Worm (Caenorhabditis elegans) whole organism, midembryonic: ENCODE results near the gene odr-10.
"Not testable (repeated sequence)": the region's sequence is repeated elsewhere in the genome, so short reads cannot be mapped to it uniquely, and the experiment has no call there.

Experiments
- T22C8.4 ChIP-seq: fragments of 200-800 bp; sonication (Bioruptor generic); IDR thresholded peaks from 2 replicates; pipeline ENCODE4 v1.3.6; 2022; ENCODE audit warnings: missing genetic modification characterization, missing compliant biosample characterization
- cog-1 ChIP-seq: sonication (generic microtip); optimal IDR thresholded peaks from 2 replicates; lab custom pipeline; 2016; ENCODE audit warnings: missing genetic modification characterization, missing compliant biosample characterization
- flt-1 ChIP-seq: fragments of 200-800 bp; sonication (Bioruptor generic); IDR thresholded peaks from 2 replicates; pipeline ENCODE4 v1.3.6; 2022; ENCODE audit warnings: missing genetic modification characterization, missing compliant biosample characterization
- klf-2 ChIP-seq: fragments of 200-800 bp; sonication (Bioruptor generic); conservative IDR thresholded peaks from 2 replicates; pipeline ENCODE4 v1.3.6; 2022; ENCODE audit warnings: missing genetic modification reagents, missing genetic modification characterization, missing compliant biosample characterization
- med-1 ChIP-seq: sonication (generic microtip); optimal IDR thresholded peaks from 2 replicates; lab custom pipeline; 2017; ENCODE audit warnings: missing genetic modification characterization, mild to moderate bottlenecking, missing compliant biosample characterization, antibody characterized with exemption, missing genetic modification reagents; ENCODE audit not compliant: insufficient read depth
- ref-1 ChIP-seq: fragments of 200-800 bp; sonication (Bioruptor generic); conservative IDR thresholded peaks from 2 replicates; pipeline ENCODE4 v1.3.6; 2022; ENCODE audit warnings: missing genetic modification reagents, missing genetic modification characterization, missing compliant biosample characterization
- tab-1 ChIP-seq: fragments of 200-800 bp; sonication (Bioruptor generic); IDR thresholded peaks from 2 replicates; pipeline ENCODE4 v1.3.6; 2022; ENCODE audit warnings: missing genetic modification characterization, missing compliant biosample characterization
- ztf-23 ChIP-seq: fragments of 200-800 bp; sonication (Bioruptor generic); IDR thresholded peaks from 2 replicates; pipeline ENCODE4 v1.3.6; 2022; ENCODE audit warnings: missing genetic modification reagents, missing genetic modification characterization, missing compliant biosample characterization
- ztf-29 ChIP-seq: fragments of 200-800 bp; sonication (Bioruptor generic); IDR thresholded peaks from 2 replicates; pipeline ENCODE4 v1.3.6; 2022; ENCODE audit warnings: missing genetic modification reagents, missing genetic modification characterization, missing compliant biosample characterization

Gene odr-10

DNA sequence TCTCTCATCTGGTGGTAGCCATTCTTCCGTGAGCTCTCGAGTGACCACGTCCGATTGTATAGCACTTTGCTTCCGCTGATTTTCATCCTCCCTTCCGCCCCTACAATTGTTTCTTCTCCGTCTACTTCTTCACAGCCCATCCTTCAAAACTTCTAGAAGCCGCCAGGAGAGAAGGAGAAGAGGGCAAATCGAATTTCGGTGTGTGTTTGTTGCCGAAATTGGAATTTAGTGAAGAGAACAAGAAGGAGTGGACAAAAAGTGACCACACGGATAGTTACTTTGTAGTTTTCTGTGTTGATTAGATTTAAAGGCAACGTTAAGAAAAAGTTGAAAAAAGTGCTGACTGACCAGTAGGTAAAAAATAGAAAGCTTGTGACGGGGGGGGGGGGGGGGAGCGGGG, 27.3 kb upstream of the odr-10 start:
- no peak for TF ChIP-seq ztf-29 (GFP tag; lab: Robert Waterston, UW)
- no peak for TF ChIP-seq tab-1 (GFP tag; lab: Robert Waterston, UW)
- TF ChIP-seq med-1 = no peak

DNA sequence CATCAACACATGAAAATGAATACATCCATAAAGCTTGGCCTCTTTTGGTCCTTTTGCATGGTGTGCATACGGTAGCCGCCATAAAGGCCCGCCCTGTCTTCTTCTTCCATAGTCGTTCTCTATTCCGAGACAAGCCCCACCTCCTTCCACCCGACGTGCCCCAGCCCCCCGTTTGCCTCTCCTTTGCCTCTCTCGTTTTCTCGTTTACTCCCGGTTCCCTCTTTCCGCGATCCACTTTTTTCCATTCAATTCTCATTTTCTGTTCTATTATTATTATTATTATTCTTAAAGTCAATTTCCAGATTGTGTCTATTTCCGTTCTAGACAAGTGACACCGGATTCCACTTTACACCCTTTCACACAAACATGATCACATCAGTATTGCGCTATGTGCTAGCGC, 23.6 kb upstream of the odr-10 start, which contains the start of gene unc-6:
unc-6 (plus strand) TSS at position 301 of the 400 bp plus-strand sequence.
- TF ChIP-seq tab-1 (GFP tag; lab: Robert Waterston, UW) (no peak), klf-2 (GFP tag; lab: Robert Waterston, UW) (no peak), ref-1 (GFP tag; lab: Robert Waterston, UW) (no peak), T22C8.4 (GFP tag; lab: Robert Waterston, UW) (no peak), med-1 (no peak), cog-1 (tag; lab: Kevin White, UChicago) (no peak), flt-1 (GFP tag; lab: Robert Waterston, UW) (no peak), ztf-29 (GFP tag; lab: Robert Waterston, UW) (no peak), ztf-23 (GFP tag; lab: Robert Waterston, UW) (no peak)

DNA sequence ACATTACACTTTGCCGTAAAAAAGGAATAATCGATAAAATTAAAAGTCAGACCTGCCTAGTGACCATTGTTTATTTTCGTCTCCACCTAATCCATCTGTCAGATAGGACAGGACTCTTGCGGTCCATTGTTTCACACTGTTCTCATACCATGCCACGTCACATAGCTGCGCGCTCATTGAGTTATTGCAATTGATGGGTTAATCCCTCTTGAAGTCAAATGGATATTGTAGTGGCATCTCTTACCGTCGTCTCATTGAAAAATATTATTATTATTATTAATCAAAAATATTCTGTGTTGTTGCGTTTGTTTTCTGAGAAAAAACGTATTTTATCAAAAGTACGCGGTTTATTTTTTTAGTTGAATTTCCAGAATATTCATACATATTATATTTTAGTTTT, 22.5 kb upstream of the odr-10 start:
- TF ChIP-seq med-1 = no peak

DNA sequence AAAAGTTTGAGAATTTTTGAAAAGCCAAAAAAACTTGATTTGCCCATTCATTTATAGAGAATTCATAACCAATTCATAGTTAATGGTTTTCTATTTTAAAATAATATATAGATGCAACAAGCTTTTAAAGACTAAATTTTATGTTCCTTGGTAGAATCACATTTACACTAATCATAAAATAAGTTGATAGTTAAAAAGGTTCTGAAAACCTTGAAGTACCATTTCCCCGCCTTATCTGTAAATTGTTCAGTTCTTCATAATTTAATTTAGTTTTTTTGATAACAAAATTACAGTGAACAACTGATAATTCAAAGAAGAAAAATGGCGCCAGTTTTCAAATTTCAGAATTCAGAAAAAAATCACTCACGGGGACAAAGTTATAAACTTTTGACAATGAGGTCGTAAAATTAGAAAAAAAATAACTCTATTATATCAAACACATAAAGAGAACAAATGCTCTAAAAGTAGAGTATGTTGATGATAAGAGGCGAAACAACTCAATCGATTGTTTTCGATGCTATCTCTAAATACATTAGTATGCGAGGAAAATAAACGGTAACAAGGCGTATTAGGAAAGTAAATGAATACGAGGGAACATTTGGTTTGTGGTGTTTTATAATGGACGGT, 19.6 kb upstream of the odr-10 start, which contains the start of gene F41C6.7:
F41C6.7 (minus strand) TSS at position 51 of the 627 bp plus-strand sequence.
- TF ChIP-seq ref-1 (GFP tag; lab: Robert Waterston, UW) = no peak
- no peak for TF ChIP-seq cog-1 (tag; lab: Kevin White, UChicago)
- no peak for TF ChIP-seq T22C8.4 (GFP tag; lab: Robert Waterston, UW)
- TF ChIP-seq klf-2 (GFP tag; lab: Robert Waterston, UW) = no peak
- no peak for TF ChIP-seq tab-1 (GFP tag; lab: Robert Waterston, UW)
- TF ChIP-seq flt-1 (GFP tag; lab: Robert Waterston, UW) = no peak
- no peak for TF ChIP-seq med-1
- TF ChIP-seq ztf-29 (GFP tag; lab: Robert Waterston, UW) = no peak
- no peak for TF ChIP-seq ztf-23 (GFP tag; lab: Robert Waterston, UW)

DNA sequence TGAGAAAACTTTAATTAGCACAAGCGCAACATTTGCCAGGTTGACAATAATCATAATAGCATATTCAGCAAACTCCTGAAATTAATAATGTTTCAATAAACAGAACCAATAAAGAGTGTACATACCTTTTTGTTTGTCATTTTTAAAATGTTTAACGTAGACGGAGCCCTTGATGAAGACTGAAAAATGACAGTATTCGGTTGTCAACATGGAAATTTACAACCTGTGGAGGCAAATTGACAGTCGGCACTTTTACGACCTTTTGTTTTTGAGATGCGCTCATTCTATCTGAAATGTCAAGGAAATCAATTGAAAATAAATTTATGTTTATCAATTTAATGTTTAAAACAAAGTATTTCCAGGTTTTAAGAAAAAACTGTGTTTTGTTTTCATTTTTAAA, 18.7 kb upstream of the odr-10 start:
- TF ChIP-seq tab-1 (GFP tag; lab: Robert Waterston, UW) (no peak), ztf-23 (GFP tag; lab: Robert Waterston, UW) (no peak), klf-2 (GFP tag; lab: Robert Waterston, UW) (no peak), flt-1 (GFP tag; lab: Robert Waterston, UW) (no peak), med-1 (no peak), ztf-29 (GFP tag; lab: Robert Waterston, UW) (no peak)

DNA sequence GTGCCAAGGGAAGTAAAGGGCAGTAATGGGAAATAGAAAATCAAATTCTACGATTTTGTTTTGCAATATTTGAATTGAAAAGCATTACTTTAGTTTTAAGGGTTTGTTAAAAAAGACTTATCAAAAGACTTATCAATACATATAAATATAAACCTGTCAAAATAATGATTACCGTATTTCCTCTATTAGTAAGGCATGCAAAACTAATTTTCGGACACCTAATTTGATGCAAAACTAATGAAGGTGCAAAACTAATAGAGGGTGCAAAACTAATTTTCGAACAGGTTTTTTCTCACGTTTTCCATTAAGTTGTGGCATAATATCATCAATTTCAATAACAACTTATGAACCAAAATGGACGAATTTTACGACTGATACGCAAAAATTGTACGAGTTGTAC, 16.1 kb upstream of the odr-10 start, which contains the start of gene F41C6.6:
F41C6.6 (minus strand) TSS at position 101 of the 400 bp plus-strand sequence.
- not testable (repeated sequence) for TF ChIP-seq ztf-23, tab-1, klf-2 (GFP tag; lab: Robert Waterston, UW)

DNA sequence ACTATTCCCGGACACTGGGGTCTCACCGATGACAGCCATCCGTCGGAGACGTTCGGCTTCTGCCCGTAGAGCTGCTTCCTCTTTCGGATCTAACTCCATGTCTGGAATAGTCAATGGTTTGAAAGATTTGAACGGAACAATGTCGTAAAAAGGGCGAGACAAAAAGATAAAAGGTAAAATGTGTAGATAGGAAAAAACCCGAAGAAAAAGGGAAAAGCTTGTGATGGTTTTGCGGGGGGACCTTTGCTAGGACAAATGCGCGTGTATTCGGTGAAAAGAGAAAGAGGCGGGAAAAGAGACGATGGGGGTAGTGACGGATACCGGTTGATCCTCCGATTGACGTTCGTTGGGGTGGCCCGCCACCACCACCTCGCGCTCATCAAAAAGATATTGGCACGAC, 11.7 kb upstream of the odr-10 start, which contains the start of gene col-173:
col-173 (minus strand) TSS at position 101 of the 400 bp plus-strand sequence.
- TF ChIP-seq ref-1 (GFP tag; lab: Robert Waterston, UW) (no peak), T22C8.4 (GFP tag; lab: Robert Waterston, UW) (no peak), tab-1 (GFP tag; lab: Robert Waterston, UW) (no peak), ztf-23 (GFP tag; lab: Robert Waterston, UW) (no peak), flt-1 (GFP tag; lab: Robert Waterston, UW) (no peak), klf-2 (GFP tag; lab: Robert Waterston, UW) (no peak), med-1 (no peak), ztf-29 (GFP tag; lab: Robert Waterston, UW) (no peak), cog-1 (tag; lab: Kevin White, UChicago) (no peak)

DNA sequence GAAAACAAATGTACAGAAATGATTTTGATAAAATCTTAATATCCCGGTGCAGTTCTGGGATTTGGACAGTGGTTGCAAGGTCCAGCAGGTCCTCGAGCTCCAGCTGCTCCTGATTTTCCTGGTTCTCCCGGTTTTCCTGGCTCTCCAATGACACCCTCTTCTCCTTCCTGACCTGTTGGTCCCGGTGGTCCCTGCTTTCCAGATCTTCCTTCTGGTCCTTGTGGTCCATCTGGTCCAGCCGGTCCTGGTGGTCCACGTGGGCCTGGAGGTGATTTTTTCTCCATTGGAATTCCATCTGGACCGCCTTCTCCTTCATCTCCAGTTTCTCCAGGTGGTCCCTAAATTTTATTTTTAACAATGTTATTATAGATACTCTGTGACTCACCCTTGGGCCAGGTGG, 9.5 kb upstream of the odr-10 start:
- no peak for TF ChIP-seq T22C8.4 (GFP tag; lab: Robert Waterston, UW)
- no peak for TF ChIP-seq ztf-29 (GFP tag; lab: Robert Waterston, UW)
- no peak for TF ChIP-seq flt-1 (GFP tag; lab: Robert Waterston, UW)
- TF ChIP-seq klf-2 (GFP tag; lab: Robert Waterston, UW) = no peak
- no peak for TF ChIP-seq cog-1 (tag; lab: Kevin White, UChicago)
- no peak for TF ChIP-seq ztf-23 (GFP tag; lab: Robert Waterston, UW)
- no peak for TF ChIP-seq ref-1 (GFP tag; lab: Robert Waterston, UW)
- no peak for TF ChIP-seq tab-1 (GFP tag; lab: Robert Waterston, UW)
- TF ChIP-seq med-1 = no peak

DNA sequence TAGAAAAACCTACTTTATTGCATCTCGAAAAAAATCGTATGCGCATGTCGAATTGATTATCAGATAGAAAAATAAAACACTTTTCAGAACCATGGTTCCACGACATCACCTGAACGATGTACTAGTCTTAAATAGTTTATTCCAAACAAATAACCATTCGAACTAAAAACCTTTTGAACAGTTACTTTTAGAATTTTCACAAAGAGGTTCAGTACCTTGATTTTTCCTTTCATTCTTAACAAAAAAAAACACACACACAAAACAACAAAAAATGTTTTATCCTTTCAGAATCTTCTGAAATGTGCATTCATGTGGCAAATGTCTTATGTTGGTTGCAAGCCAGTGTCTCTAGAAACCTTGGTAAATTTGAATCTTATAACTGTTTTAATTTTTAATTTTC, 9.0 kb upstream of the odr-10 start, which contains the start of gene F41C6.4:
F41C6.4 (minus strand) TSS at position 101 of the 400 bp plus-strand sequence.
- TF ChIP-seq ref-1 (GFP tag; lab: Robert Waterston, UW) (no peak), tab-1 (GFP tag; lab: Robert Waterston, UW) (no peak), ztf-23 (GFP tag; lab: Robert Waterston, UW) (no peak), flt-1 (GFP tag; lab: Robert Waterston, UW) (no peak), ztf-29 (GFP tag; lab: Robert Waterston, UW) (no peak), cog-1 (tag; lab: Kevin White, UChicago) (no peak), med-1 (no peak), klf-2 (GFP tag; lab: Robert Waterston, UW) (no peak), T22C8.4 (GFP tag; lab: Robert Waterston, UW) (no peak)

DNA sequence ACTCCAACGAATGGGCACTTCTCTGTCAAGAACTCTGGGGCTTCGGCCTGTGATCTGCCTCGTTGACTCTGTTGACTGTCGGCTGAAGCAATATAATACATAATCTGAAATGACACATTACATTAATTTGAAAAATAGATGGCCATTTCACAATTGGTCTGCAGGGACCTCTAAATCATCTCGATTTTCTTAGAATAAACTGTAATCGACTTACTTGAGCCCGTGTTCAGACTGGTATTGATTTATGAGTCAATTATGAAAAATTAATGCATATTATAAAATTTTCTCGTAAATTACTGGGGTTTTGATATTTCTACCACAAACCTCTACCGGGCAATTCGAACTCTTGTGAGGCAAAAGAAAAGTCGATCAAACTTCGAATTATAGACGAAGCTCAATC, 2.9 kb upstream of the odr-10 start, which contains the start of gene C53B7.6:
C53B7.6 (minus strand) TSS at position 101 of the 400 bp plus-strand sequence.
- not testable (repeated sequence) for TF ChIP-seq flt-1 (GFP tag; lab: Robert Waterston, UW); cog-1 (tag; lab: Kevin White, UChicago); tab-1 (GFP tag; lab: Robert Waterston, UW)
